Worm (Caenorhabditis elegans) whole organism, L1 larva: ENCODE data around the gene ubc-7.

Source experiments
- F16B12.6 ChIP-seq: fragments of 150-350 bp; optimal IDR thresholded peaks from 2 replicates; lab custom pipeline; 2014; ENCODE audit warnings: missing biosample characterization, missing genetic modification characterization
- aha-1 ChIP-seq: fragments of 150-350 bp; optimal IDR thresholded peaks from 2 replicates; lab custom pipeline; 2014; ENCODE audit warnings: missing biosample characterization, missing genetic modification characterization
- alr-1 ChIP-seq: fragments of 200-800 bp; sonication (Bioruptor generic); optimal IDR thresholded peaks from 2 replicates; lab custom pipeline; 2018; ENCODE audit warnings: borderline replicate concordance, mild to moderate bottlenecking, missing genetic modification characterization, missing compliant biosample characterization
- aly-2 ChIP-seq: fragments of 150-350 bp; optimal IDR thresholded peaks from 2 replicates; lab custom pipeline; 2014; ENCODE audit warnings: missing biosample characterization, missing genetic modification characterization
- ama-1 ChIP-seq: fragments of 150-350 bp; optimal IDR thresholded peaks from 2 replicates; lab custom pipeline; 2014
- blmp-1 ChIP-seq: fragments of 150-350 bp; optimal IDR thresholded peaks from 2 replicates; lab custom pipeline; 2014; ENCODE audit warnings: missing biosample characterization, missing genetic modification characterization
- ceh-63 ChIP-seq: fragments of 200-800 bp; sonication (Bioruptor generic); optimal IDR thresholded peaks from 2 replicates; lab custom pipeline; 2018; ENCODE audit warnings: mild to moderate bottlenecking, missing genetic modification characterization, missing compliant biosample characterization
- ceh-8 ChIP-seq: fragments of 200-800 bp; sonication (Bioruptor generic); optimal IDR thresholded peaks from 2 replicates; lab custom pipeline; 2018; ENCODE audit warnings: mild to moderate bottlenecking, missing genetic modification characterization, moderate library complexity, missing compliant biosample characterization
- ceh-82 ChIP-seq, 3 experiments: fragments of 150-350 bp in 1 of 3; sonication (generic microtip) in 2 of 3; optimal IDR thresholded peaks; 2 replicates each; lab custom pipeline; 2014 to 2017; ENCODE audit warnings: missing biosample characterization in 3 of 3, missing genetic modification characterization in 3 of 3
- ceh-88 ChIP-seq: fragments of 200-800 bp; sonication (Bioruptor generic); IDR thresholded peaks from 2 replicates; pipeline ENCODE4 v1.3.6; 2022; ENCODE audit warnings: missing genetic modification characterization, missing compliant biosample characterization
- dpl-1 ChIP-seq, 3 experiments: fragments of 150-350 bp in 2 of 3; sonication (generic microtip) in 1 of 3; optimal IDR thresholded peaks; 2 replicates each; lab custom pipeline; 2014 to 2017; ENCODE audit warnings: missing biosample characterization in 3 of 3, missing genetic modification characterization in 3 of 3, missing genetic modification reagents in 3 of 3
- efl-1 ChIP-seq, 4 experiments: fragments of 150-350 bp; optimal IDR thresholded peaks in 3 of 4; peaks in 1 of 4; 1 replicate in 1 of 4; 2 replicates in 3 of 4; lab custom pipeline; 2014; ENCODE audit warnings: missing biosample characterization in 2 of 4, missing genetic modification characterization in 2 of 4, missing genetic modification reagents in 2 of 4
- efl-3 ChIP-seq: fragments of 200-800 bp; sonication (Bioruptor generic); optimal IDR thresholded peaks from 2 replicates; lab custom pipeline; 2018; ENCODE audit warnings: mild to moderate bottlenecking, missing genetic modification characterization, missing compliant biosample characterization
- egl-13 ChIP-seq: sonication (generic microtip); optimal IDR thresholded peaks from 2 replicates; lab custom pipeline; 2016; ENCODE audit warnings: missing genotype, missing genetic modification reagents, missing genetic modification characterization, missing compliant biosample characterization
- egl-27 ChIP-seq, 2 experiments: fragments of 150-350 bp in 1 of 2; sonication (generic microtip); optimal IDR thresholded peaks; 3 replicates each; lab custom pipeline; 2017 to 2018; ENCODE audit warnings: missing biosample characterization in 2 of 2, missing genetic modification characterization in 2 of 2, missing genetic modification reagents in 2 of 2
- elt-2 ChIP-seq: sonication (generic microtip); optimal IDR thresholded peaks from 2 replicates; lab custom pipeline; 2016; ENCODE audit warnings: missing genetic modification characterization, mild to moderate bottlenecking, inconsistent platforms, missing compliant biosample characterization, missing genetic modification reagents
- elt-3 ChIP-seq, 6 experiments: fragments of 150-350 bp in 1 of 6; sonication (generic microtip); optimal IDR thresholded peaks; 2 replicates each; lab custom pipeline; 2017 to 2018; ENCODE audit warnings: missing biosample characterization in 6 of 6, missing genetic modification characterization in 6 of 6, inconsistent platforms in 1 of 6
- fkh-10 ChIP-seq: sonication (generic microtip); optimal IDR thresholded peaks from 2 replicates; lab custom pipeline; 2017; ENCODE audit warnings: missing biosample characterization, missing genetic modification reagents, missing genetic modification characterization
- fkh-8 ChIP-seq: sonication (generic microtip); optimal IDR thresholded peaks from 2 replicates; lab custom pipeline; 2016; ENCODE audit warnings: mild to moderate bottlenecking, missing genetic modification characterization, missing compliant biosample characterization
- grh-1 ChIP-seq: fragments of 200-800 bp; sonication (Bioruptor generic); IDR thresholded peaks from 2 replicates; pipeline ENCODE4 v1.3.6; 2022; ENCODE audit warnings: missing genetic modification reagents, missing genetic modification characterization, missing compliant biosample characterization
- hlh-17 ChIP-seq: fragments of 200-800 bp; sonication (Bioruptor generic); optimal IDR thresholded peaks from 2 replicates; lab custom pipeline; 2018; ENCODE audit warnings: missing genetic modification characterization, mild to moderate bottlenecking, missing compliant biosample characterization, moderate library complexity, borderline replicate concordance
- irx-1 ChIP-seq: sonication (generic microtip); optimal IDR thresholded peaks from 2 replicates; lab custom pipeline; 2016; ENCODE audit warnings: missing genetic modification characterization, missing compliant biosample characterization
- jun-1 ChIP-seq: fragments of 150-350 bp; optimal IDR thresholded peaks from 2 replicates; lab custom pipeline; 2014; ENCODE audit warnings: missing biosample characterization, missing genetic modification reagents, missing genetic modification characterization
- lin-15B ChIP-seq: fragments of 150-350 bp; sonication (generic microtip); optimal IDR thresholded peaks from 3 replicates; lab custom pipeline; 2014; ENCODE audit warnings: missing biosample characterization, missing genetic modification characterization
- lin-35 ChIP-seq, 2 experiments: fragments of 150-350 bp; optimal IDR thresholded peaks; 2 replicates each; lab custom pipeline; 2014; ENCODE audit warnings: missing biosample characterization in 2 of 2, missing genetic modification characterization in 2 of 2, missing genetic modification reagents in 2 of 2
- lsy-2 ChIP-seq, 2 experiments: fragments of 150-350 bp; optimal IDR thresholded peaks; 2 replicates each; lab custom pipeline; 2014; ENCODE audit warnings: missing biosample characterization in 2 of 2, missing genetic modification characterization in 2 of 2
- mef-2 ChIP-seq: fragments of 150-350 bp; optimal IDR thresholded peaks from 2 replicates; lab custom pipeline; 2014; ENCODE audit warnings: missing biosample characterization, missing genetic modification characterization
- mep-1 ChIP-seq: fragments of 150-350 bp; optimal IDR thresholded peaks from 2 replicates; lab custom pipeline; 2014; ENCODE audit warnings: missing biosample characterization, missing genetic modification characterization
- nhr-11 ChIP-seq: fragments of 150-350 bp; optimal IDR thresholded peaks from 2 replicates; lab custom pipeline; 2014; ENCODE audit warnings: missing biosample characterization, missing genetic modification characterization
- nhr-12 ChIP-seq: sonication (generic microtip); optimal IDR thresholded peaks from 2 replicates; lab custom pipeline; 2017; ENCODE audit warnings: missing biosample characterization, missing genetic modification characterization
- nhr-19 ChIP-seq: fragments of 200-800 bp; sonication (Bioruptor generic); conservative IDR thresholded peaks from 2 replicates; pipeline ENCODE4 v1.3.6; 2022; ENCODE audit warnings: missing genetic modification characterization, missing compliant biosample characterization
- nhr-28 ChIP-seq: fragments of 150-350 bp; optimal IDR thresholded peaks from 2 replicates; lab custom pipeline; 2014; ENCODE audit warnings: missing biosample characterization, missing genetic modification characterization
- nhr-47 ChIP-seq: sonication (generic microtip); optimal IDR thresholded peaks from 2 replicates; lab custom pipeline; 2016; ENCODE audit warnings: mild to moderate bottlenecking, missing genetic modification characterization, moderate library complexity, missing compliant biosample characterization
- nhr-71 ChIP-seq: sonication (generic microtip); optimal IDR thresholded peaks from 2 replicates; lab custom pipeline; 2016; ENCODE audit warnings: mild to moderate bottlenecking, missing genetic modification characterization, moderate library complexity, missing compliant biosample characterization
- nhr-76 ChIP-seq: sonication (generic microtip); optimal IDR thresholded peaks from 2 replicates; lab custom pipeline; 2017; ENCODE audit warnings: missing biosample characterization, missing genetic modification characterization
- nhr-85 ChIP-seq: sonication (generic microtip); peaks from one replicate; lab custom pipeline; 2016; ENCODE audit warnings: missing genetic modification characterization, inconsistent platforms, missing compliant biosample characterization
- nhr-90 ChIP-seq: sonication (generic microtip); optimal IDR thresholded peaks from 2 replicates; lab custom pipeline; 2016; ENCODE audit warnings: mild to moderate bottlenecking, missing genetic modification characterization, missing compliant biosample characterization; ENCODE audit not compliant: poor library complexity
- pag-3 ChIP-seq: sonication (generic microtip); optimal IDR thresholded peaks from 2 replicates; lab custom pipeline; 2017; ENCODE audit warnings: missing genetic modification characterization, mild to moderate bottlenecking, missing compliant biosample characterization, antibody characterized with exemption, borderline replicate concordance; ENCODE audit not compliant: insufficient read depth
- rnt-1 ChIP-seq: sonication (generic microtip); optimal IDR thresholded peaks from 2 replicates; lab custom pipeline; 2016; ENCODE audit warnings: mild to moderate bottlenecking, missing genetic modification characterization, moderate library complexity, missing compliant biosample characterization
- skn-1 ChIP-seq: fragments of 150-350 bp; optimal IDR thresholded peaks from 2 replicates; lab custom pipeline; 2014; ENCODE audit warnings: missing biosample characterization, missing genetic modification characterization
- snu-23 ChIP-seq: sonication (generic microtip); optimal IDR thresholded peaks from 2 replicates; lab custom pipeline; 2016; ENCODE audit warnings: missing genetic modification characterization, missing compliant biosample characterization
- sox-4 ChIP-seq: sonication (generic microtip); optimal IDR thresholded peaks from 2 replicates; lab custom pipeline; 2016; ENCODE audit warnings: missing genetic modification characterization, missing compliant biosample characterization
- sptf-1 ChIP-seq: fragments of 150-350 bp; optimal IDR thresholded peaks from 2 replicates; lab custom pipeline; 2014; ENCODE audit warnings: missing biosample characterization, missing genetic modification characterization
- swsn-7 ChIP-seq: sonication (generic microtip); optimal IDR thresholded peaks from 2 replicates; lab custom pipeline; 2016; ENCODE audit warnings: missing genetic modification characterization, missing compliant biosample characterization
- tlp-1 ChIP-seq: fragments of 150-350 bp; optimal IDR thresholded peaks from 2 replicates; lab custom pipeline; 2014; ENCODE audit warnings: missing biosample characterization, missing genetic modification characterization
- unc-30 ChIP-seq: sonication (generic microtip); optimal IDR thresholded peaks from 2 replicates; lab custom pipeline; 2017; ENCODE audit warnings: missing biosample characterization, missing genetic modification characterization
- vab-15 ChIP-seq: sonication (generic microtip); optimal IDR thresholded peaks from 2 replicates; lab custom pipeline; 2017; ENCODE audit warnings: missing genotype, mild to moderate bottlenecking, missing genetic modification characterization, missing compliant biosample characterization
- zip-4 ChIP-seq: fragments of 200-800 bp; sonication (Bioruptor generic); optimal IDR thresholded peaks from 2 replicates; lab custom pipeline; 2018; ENCODE audit warnings: mild to moderate bottlenecking, missing genetic modification characterization, moderate library complexity, missing compliant biosample characterization
- ztf-11 ChIP-seq, 2 experiments: sonication (generic microtip); optimal IDR thresholded peaks; 2 replicates each; lab custom pipeline; 2016 to 2017; ENCODE audit warnings: missing genetic modification characterization in 2 of 2, missing biosample characterization in 1 of 2, missing compliant biosample characterization in 1 of 2
- ztf-4 ChIP-seq: fragments of 150-350 bp; optimal IDR thresholded peaks from 2 replicates; lab custom pipeline; 2014; ENCODE audit warnings: missing biosample characterization, missing genetic modification characterization

ubc-7 gene

DNA sequence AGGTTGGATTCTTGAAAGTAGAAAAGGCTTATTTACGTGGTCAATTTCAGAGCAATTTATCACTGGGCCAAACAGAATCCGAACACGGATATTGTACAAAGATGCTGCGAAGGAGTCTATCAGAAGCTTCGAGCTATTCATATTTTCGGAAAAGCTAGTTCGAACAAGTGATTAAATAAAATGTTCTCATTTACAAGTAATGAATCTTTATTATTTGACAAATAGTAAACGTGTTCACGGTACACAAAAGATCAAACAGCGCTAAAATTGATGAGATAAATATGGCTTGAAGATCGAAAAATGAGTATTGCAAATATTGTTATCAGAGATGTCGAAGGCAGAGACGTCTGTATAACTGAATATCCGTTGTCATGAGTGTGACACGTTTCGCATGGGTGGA lies 15.9 kb downstream of the ubc-7 start:
- TF ChIP-seq blmp-1 (tag; lab: Kevin White, UChicago) (no peak), F16B12.6 (tag; lab: Kevin White, UChicago) (no peak), sox-4 (tag; lab: Kevin White, UChicago) (no peak), ztf-4 (tag; lab: Kevin White, UChicago) (no peak), egl-27 (tag; optimal IDR thresholded peaks at IDR 0.05; lab: Kevin White, UChicago) (no peak), aha-1 (tag; lab: Kevin White, UChicago) (no peak), nhr-12 (tag; lab: Kevin White, UChicago) (no peak)
- TF ChIP-seq, all 84 proteins: peak for 0

DNA sequence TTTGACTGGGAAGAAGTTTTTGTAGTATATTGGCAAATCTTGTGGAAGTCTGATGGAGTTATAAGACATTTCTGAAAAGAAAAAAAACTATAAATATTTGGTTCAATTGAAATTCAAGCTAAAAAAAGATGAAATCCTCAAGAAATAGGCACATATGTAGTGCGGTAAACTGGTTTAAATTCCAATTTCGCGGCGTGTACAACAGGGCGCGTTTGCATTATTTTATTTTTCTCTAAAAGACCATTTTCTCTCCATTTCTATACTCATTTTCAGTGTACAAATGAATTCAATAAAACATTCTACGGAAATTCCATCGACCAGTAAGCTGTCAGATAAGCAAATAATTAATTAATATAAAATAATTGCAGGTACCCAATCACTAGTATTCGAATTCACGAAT lies 16.8 kb downstream of the ubc-7 start, which contains the start of the genes pri-1 and F58A4.6:
Gene pri-1, minus strand, starts transcription at position 71 of the 400 bp plus-strand sequence.
Gene F58A4.6, plus strand, starts transcription at position 272 of the 400 bp plus-strand sequence.
- TF ChIP-seq sptf-1 (tag; lab: Kevin White, UChicago) (no peak), snu-23 (peak; percentile 43), elt-3 (tag; optimal IDR thresholded peaks at IDR 0.05; lab: Kevin White, UChicago) (peak in 1 of 6 experiments; percentile 28), nhr-71 (tag; lab: Kevin White, UChicago) (peak; percentile 32), nhr-76 (no peak), tlp-1 (tag; lab: Kevin White, UChicago) (no peak), dpl-1 (GFP tag; optimal IDR thresholded peaks at IDR 0.05; lab: Kevin White, UChicago) (peak; percentile 81 to 91 (median 86)), fkh-8 (tag; lab: Kevin White, UChicago) (no peak), nhr-90 (tag; lab: Kevin White, UChicago) (peak; percentile 28), efl-3 (GFP tag; lab: Kevin White, UChicago) (no peak), efl-1 (optimal IDR thresholded peaks at IDR 0.05; lab: Kevin White, UChicago) (peak; percentile 88 to 90), efl-1 (GFP tag; optimal IDR thresholded peaks at IDR 0.05 in 1 of 2; lab: Kevin White, UChicago) (peak; percentile 90 to 99), blmp-1 (tag; lab: Kevin White, UChicago) (peak; percentile 7), grh-1 (GFP tag; lab: Robert Waterston, UW) (peak; percentile 55), hlh-17 (GFP tag; lab: Kevin White, UChicago) (no peak), skn-1 (tag; lab: Kevin White, UChicago) (peak; percentile 12), ceh-88 (GFP tag; lab: Robert Waterston, UW) (no peak), lin-35 (GFP tag; optimal IDR thresholded peaks at IDR 0.05; lab: Kevin White, UChicago) (peak; percentile 82 to 94), ama-1 (no peak), ztf-11 (tag; optimal IDR thresholded peaks at IDR 0.05; lab: Kevin White, UChicago) (peak in 1 of 2 experiments; percentile 2), ceh-63 (GFP tag; lab: Kevin White, UChicago) (no peak), nhr-11 (no peak), mef-2 (no peak), egl-13 (tag; lab: Kevin White, UChicago) (no peak), rnt-1 (peak; percentile 40), nhr-19 (no peak; the same call in 1 of the 2 replicates), elt-2 (tag; lab: Kevin White, UChicago) (no peak), aly-2 (tag; lab: Kevin White, UChicago) (no peak), mep-1 (tag; lab: Kevin White, UChicago) (peak; percentile 30), nhr-85 (peak; percentile 76), ceh-82 (tag; optimal IDR thresholded peaks at IDR 0.05; lab: Kevin White, UChicago) (peak in 1 of 3 experiments; percentile 56), swsn-7 (tag; lab: Kevin White, UChicago) (peak; percentile 7), jun-1 (tag; lab: Kevin White, UChicago) (no peak), unc-30 (tag; lab: Kevin White, UChicago) (no peak), irx-1 (tag; lab: Kevin White, UChicago) (no peak), lsy-2 (tag; optimal IDR thresholded peaks at IDR 0.05; lab: Kevin White, UChicago) (peak; percentile 28 to 76), nhr-47 (peak; percentile 24), zip-4 (GFP tag; lab: Kevin White, UChicago) (no peak), nhr-28 (tag; lab: Kevin White, UChicago) (no peak), fkh-10 (GFP tag; lab: Kevin White, UChicago) (no peak), ceh-8 (GFP tag; lab: Kevin White, UChicago) (no peak), lin-15B (peak; percentile 32), F16B12.6 (tag; lab: Kevin White, UChicago) (peak; percentile 48), vab-15 (tag; lab: Kevin White, UChicago) (no peak), alr-1 (tag; lab: Kevin White, UChicago) (no peak), pag-3 (no peak)
